Fruit fly (Drosophila melanogaster): ENCODE results near the gene jus.

Gene jus

dm6 chr3R:29214982-29215533, 20.3 kb upstream of the jus start (continued):
- peak; percentile 69 for TF ChIP-seq CG6808 (GFP tag; optimal IDR thresholded peaks at IDR 0.05)
- no peak for TF ChIP-seq fkh (GFP tag; optimal IDR thresholded peaks at IDR 0.05)
- TF ChIP-seq CG1621 (tag; optimal IDR thresholded peaks at IDR 0.05) = peak; percentile 66
- peak; percentile 31 for TF ChIP-seq Eip93F (GFP tag; optimal IDR thresholded peaks at IDR 0.05)
- peak; percentile 46 to 83 for TF ChIP-seq ss (GFP tag; optimal IDR thresholded peaks at IDR 0.05)
- peak; percentile 17 for TF ChIP-seq esn (GFP tag; optimal IDR thresholded peaks at IDR 0.05)
- TF ChIP-seq topi (GFP tag; optimal IDR thresholded peaks at IDR 0.05) = peak; percentile 25
- peak; percentile 55 for TF ChIP-seq eg (GFP tag; IDR thresholded peaks at IDR 0.05)
- no peak for TF ChIP-seq vri (GFP tag; optimal IDR thresholded peaks at IDR 0.05)
- TF ChIP-seq CG11294 (GFP tag; IDR thresholded peaks at IDR 0.05) = 0 out of 2 replicates have a peak, but pooled peaks have one; percentile 6
- peak; percentile 40 for TF ChIP-seq Lpt (GFP tag; optimal IDR thresholded peaks at IDR 0.05)
- TF ChIP-seq CG10669 (GFP tag; optimal IDR thresholded peaks at IDR 0.05) = peak; percentile 55
- peak; percentile 38 for TF ChIP-seq CG6276 (GFP tag; optimal IDR thresholded peaks at IDR 0.05)
- peak; percentile 33 for TF ChIP-seq Met (GFP tag; optimal IDR thresholded peaks at IDR 0.05)

DNA sequence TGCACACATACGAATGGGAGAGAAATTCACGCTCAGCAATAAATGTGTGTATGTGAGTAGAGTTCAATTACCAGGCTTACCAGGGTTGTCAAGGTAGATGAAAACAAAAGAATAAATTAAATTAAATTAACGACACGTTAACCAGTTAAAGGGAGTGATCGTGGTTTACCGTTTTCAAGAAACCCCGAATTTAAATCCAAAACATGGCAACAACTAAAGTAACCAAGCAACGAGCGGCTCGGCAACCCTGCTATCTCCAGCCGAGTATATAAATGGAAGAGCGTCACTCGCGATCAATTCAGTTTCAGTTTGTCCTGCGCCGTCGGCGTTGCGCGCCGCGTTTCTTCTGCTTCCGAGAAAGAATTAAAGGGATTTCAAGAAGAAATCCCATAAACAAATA, 19.5 kb upstream of the jus start:
- peak; percentile 100 for TF ChIP-seq eg (GFP tag; IDR thresholded peaks at IDR 0.05)
- peak; percentile 99 for TF ChIP-seq CG16779 (tag; optimal IDR thresholded peaks at IDR 0.05)
- TF ChIP-seq Eip78C (GFP tag) = peak; percentile 100
- peak; percentile 100 for TF ChIP-seq CG10631 (GFP tag; optimal IDR thresholded peaks at IDR 0.05)
- peak; percentile 99 for TF ChIP-seq dsx (GFP tag; optimal IDR thresholded peaks at IDR 0.05; ENCODE audit: poor library complexity, severe bottlenecking)
- peak; percentile 100 for TF ChIP-seq Hr4 (GFP tag; optimal IDR thresholded peaks at IDR 0.05)
- TF ChIP-seq pdm3 (GFP tag; optimal IDR thresholded peaks at IDR 0.05) = peak; percentile 100
- TF ChIP-seq CG32006 (GFP tag; optimal IDR thresholded peaks at IDR 0.05) = peak; percentile 100
- TF ChIP-seq fd59A (GFP tag; optimal IDR thresholded peaks at IDR 0.05) = peak; percentile 100
- peak; percentile 100 for TF ChIP-seq Sox14 (GFP tag; optimal IDR thresholded peaks at IDR 0.05)
- peak; percentile 100 for TF ChIP-seq Lpt (GFP tag; optimal IDR thresholded peaks at IDR 0.05)
- peak; percentile 99 for TF ChIP-seq CG4318 (GFP tag; optimal IDR thresholded peaks at IDR 0.05)
- TF ChIP-seq CG6792 (GFP tag; optimal IDR thresholded peaks at IDR 0.05) = peak; percentile 100
- peak; percentile 100 for TF ChIP-seq CG8632 (GFP tag; optimal IDR thresholded peaks at IDR 0.05)
- TF ChIP-seq CG34406 (GFP tag; optimal IDR thresholded peaks at IDR 0.05) = peak; percentile 100
- TF ChIP-seq CG8319 (GFP tag; optimal IDR thresholded peaks at IDR 0.05) = peak; percentile 100
- TF ChIP-seq ss (GFP tag; optimal IDR thresholded peaks at IDR 0.05) = peak; percentile 100
- peak; percentile 100 for TF ChIP-seq esn (GFP tag; optimal IDR thresholded peaks at IDR 0.05)
- peak; percentile 100 for TF ChIP-seq CG10669 (GFP tag; optimal IDR thresholded peaks at IDR 0.05)
- TF ChIP-seq achi (GFP tag; optimal IDR thresholded peaks at IDR 0.05) = peak; percentile 99
- TF ChIP-seq fkh (GFP tag; optimal IDR thresholded peaks at IDR 0.05) = peak; percentile 97
- peak; percentile 100 for TF ChIP-seq Met (GFP tag; optimal IDR thresholded peaks at IDR 0.05)
- TF ChIP-seq CG3032 (tag; optimal IDR thresholded peaks at IDR 0.05) = peak; percentile 100
- peak; percentile 100 for TF ChIP-seq Smox (GFP tag; optimal IDR thresholded peaks at IDR 0.05)
- peak; percentile 99 for TF ChIP-seq CG11762 (GFP tag; optimal IDR thresholded peaks at IDR 0.05; ENCODE audit: insufficient read depth)
- peak; percentile 100 for TF ChIP-seq cyc (GFP tag; optimal IDR thresholded peaks at IDR 0.05)
- TF ChIP-seq Hr38 (GFP tag; optimal IDR thresholded peaks at IDR 0.05) = peak; percentile 94
- peak; percentile 100 for TF ChIP-seq CG6854 (GFP tag; optimal IDR thresholded peaks at IDR 0.05)
- TF ChIP-seq lz (GFP tag; optimal IDR thresholded peaks at IDR 0.05) = peak; percentile 100
- TF ChIP-seq Ets96B (tag; optimal IDR thresholded peaks at IDR 0.05) = peak; percentile 100
- peak; percentile 99 for TF ChIP-seq CG6808 (GFP tag; optimal IDR thresholded peaks at IDR 0.05)
- peak; percentile 100 for TF ChIP-seq spab (GFP tag; optimal IDR thresholded peaks at IDR 0.05)
- TF ChIP-seq Sox102F (GFP tag; optimal IDR thresholded peaks at IDR 0.05) = peak; percentile 100
- TF ChIP-seq dac (GFP tag; optimal IDR thresholded peaks at IDR 0.05) = peak; percentile 99
- TF ChIP-seq fd85E (GFP tag; optimal IDR thresholded peaks at IDR 0.05) = peak; percentile 98
- TF ChIP-seq CG9139 (GFP tag; optimal IDR thresholded peaks at IDR 0.05) = peak; percentile 99
- TF ChIP-seq Eip93F (GFP tag; optimal IDR thresholded peaks at IDR 0.05) = peak; percentile 99
- peak; percentile 100 for TF ChIP-seq CG6163 (GFP tag; IDR thresholded peaks at IDR 0.05)
- TF ChIP-seq Hr39 (GFP tag; optimal IDR thresholded peaks at IDR 0.05) = peak; percentile 99
- peak; percentile 99 for TF ChIP-seq Sox15 (GFP tag; optimal IDR thresholded peaks at IDR 0.05)
- TF ChIP-seq net (GFP tag; optimal IDR thresholded peaks at IDR 0.05) = peak; percentile 100
- TF ChIP-seq Gug (GFP tag; IDR thresholded peaks at IDR 0.05) = peak; percentile 100
- peak; percentile 100 for TF ChIP-seq CG6276 (GFP tag; optimal IDR thresholded peaks at IDR 0.05)

All from whole organism, prepupa.